Fruit fly (Drosophila melanogaster) whole organism, embryonic: ENCODE data around the gene CG43993.

Experiments
- ATbp ChIP-seq: fragments of 200-800 bp; sonication (Bioruptor generic); optimal IDR thresholded peaks from 2 replicates; lab custom pipeline; 2017; ENCODE audit warnings: missing biosample characterization, mild to moderate bottlenecking, missing genetic modification characterization, missing genetic modification reagents
- CG12769 ChIP-seq: fragments of 200-800 bp; sonication (Bioruptor generic); optimal IDR thresholded peaks from 2 replicates; lab custom pipeline; 2019; ENCODE audit warnings: missing biosample characterization, mild to moderate bottlenecking, missing genetic modification characterization, moderate library complexity
- CG14710 ChIP-seq: fragments of 200-800 bp; sonication (Bioruptor generic); optimal IDR thresholded peaks from 3 replicates; lab custom pipeline; 2019; ENCODE audit warnings: missing biosample characterization, mild to moderate bottlenecking, missing genetic modification characterization, moderate library complexity
- CG15073 ChIP-seq: fragments of 200-800 bp; sonication (Bioruptor generic); optimal IDR thresholded peaks from 2 replicates; lab custom pipeline; 2016; ENCODE audit warnings: missing biosample characterization, missing genetic modification characterization
- CG15696 ChIP-seq: fragments of 200-800 bp; sonication (Bioruptor generic); optimal IDR thresholded peaks from 2 replicates; lab custom pipeline; 2019; ENCODE audit warnings: missing biosample characterization, mild to moderate bottlenecking, missing genetic modification characterization, moderate library complexity
- CG16779 ChIP-seq: fragments of 200-800 bp; sonication (Bioruptor generic); IDR thresholded peaks from 2 replicates; pipeline ENCODE4 v1.3.6; 2022; ENCODE audit warnings: missing biosample characterization, missing genetic modification characterization
- CG17912 ChIP-seq: fragments of 200-800 bp; sonication (Bioruptor generic); optimal IDR thresholded peaks from 2 replicates; lab custom pipeline; 2018; ENCODE audit warnings: missing biosample characterization, mild to moderate bottlenecking, missing genetic modification characterization
- CG18262 ChIP-seq: fragments of 200-800 bp; optimal IDR thresholded peaks from 3 replicates; lab custom pipeline; 2019; ENCODE audit warnings: missing biosample characterization, mild to moderate bottlenecking, missing genetic modification characterization, moderate library complexity
- CG2116 ChIP-seq: fragments of 200-800 bp; sonication (Bioruptor generic); optimal IDR thresholded peaks from 3 replicates; lab custom pipeline; 2018; ENCODE audit warnings: missing biosample characterization, mild to moderate bottlenecking, missing genetic modification characterization
- CG2712 ChIP-seq: fragments of 200-800 bp; optimal IDR thresholded peaks from 3 replicates; lab custom pipeline; 2019; ENCODE audit warnings: missing biosample characterization, mild to moderate bottlenecking, missing genetic modification characterization, moderate library complexity
- CG33213 ChIP-seq: fragments of 200-800 bp; sonication (Bioruptor generic); optimal IDR thresholded peaks from 3 replicates; lab custom pipeline; 2016; ENCODE audit warnings: missing biosample characterization, missing genetic modification characterization
- CG33557 ChIP-seq: fragments of 200-800 bp; sonication (Bioruptor generic); optimal IDR thresholded peaks from 2 replicates; lab custom pipeline; 2019; ENCODE audit warnings: missing biosample characterization, mild to moderate bottlenecking, missing genetic modification characterization, moderate library complexity
- CG3407 ChIP-seq: fragments of 200-800 bp; sonication (Bioruptor generic); optimal IDR thresholded peaks from 2 replicates; lab custom pipeline; 2018; ENCODE audit warnings: missing biosample characterization, mild to moderate bottlenecking, missing genetic modification characterization
- CG3726 ChIP-seq: fragments of 200-800 bp; sonication (Bioruptor generic); IDR thresholded peaks from 3 replicates; pipeline ENCODE4, ENCODE4 v1.3.6; 2022; ENCODE audit warnings: missing biosample characterization, missing genetic modification characterization
- CG4707 ChIP-seq: fragments of 200-800 bp; sonication (Bioruptor generic); optimal IDR thresholded peaks from 2 replicates; lab custom pipeline; 2018; ENCODE audit warnings: missing biosample characterization, mild to moderate bottlenecking, missing genetic modification characterization, moderate library complexity
- CG6272 ChIP-seq: fragments of 200-800 bp; sonication (Bioruptor generic); IDR thresholded peaks from 2 replicates; pipeline ENCODE4 v1.3.6; 2022; ENCODE audit warnings: missing biosample characterization, missing genetic modification characterization
- CG8089 ChIP-seq: fragments of 200-800 bp; sonication (Bioruptor generic); optimal IDR thresholded peaks from 3 replicates; lab custom pipeline; 2016; ENCODE audit warnings: missing biosample characterization, missing genetic modification characterization
- CoRest ChIP-seq: fragments of 200-800 bp; sonication (Bioruptor generic); optimal IDR thresholded peaks from 3 replicates; lab custom pipeline; 2018; ENCODE audit warnings: missing biosample characterization, mild to moderate bottlenecking, missing genetic modification characterization, moderate library complexity
- Dad ChIP-seq: fragments of 200-800 bp; sonication (Bioruptor generic); optimal IDR thresholded peaks from 3 replicates; lab custom pipeline; 2016; ENCODE audit warnings: missing biosample characterization, missing genetic modification characterization
- Dfd ChIP-seq, 2 experiments: fragments of >200 bp; optimal IDR thresholded peaks; 2 replicates each; lab custom pipeline; 2017; ENCODE audit warnings: missing biosample characterization in 2 of 2, missing genetic modification characterization in 2 of 2
- Fer2 ChIP-seq: fragments of 200-800 bp; sonication (Bioruptor generic); optimal IDR thresholded peaks from 2 replicates; lab custom pipeline; 2018; ENCODE audit warnings: missing biosample characterization, mild to moderate bottlenecking, missing genetic modification characterization, moderate library complexity
- HLH4C ChIP-seq: fragments of 200-800 bp; sonication (Bioruptor generic); IDR thresholded peaks from 3 replicates; pipeline ENCODE4 v1.3.6; 2022; ENCODE audit warnings: missing biosample characterization, missing genetic modification characterization; ENCODE audit not compliant: partially characterized antibody
- HLH54F ChIP-seq: fragments of 200-800 bp; sonication (Bioruptor generic); optimal IDR thresholded peaks from 3 replicates; lab custom pipeline; 2016; ENCODE audit warnings: missing biosample characterization, missing genetic modification characterization
- Hey ChIP-seq: fragments of 200-800 bp; sonication (Bioruptor generic); optimal IDR thresholded peaks from 3 replicates; lab custom pipeline; 2018; ENCODE audit warnings: missing biosample characterization, mild to moderate bottlenecking, missing genetic modification characterization
- Hmx ChIP-seq: fragments of 200-800 bp; sonication (Bioruptor generic); optimal IDR thresholded peaks from 2 replicates; lab custom pipeline; 2016; ENCODE audit warnings: missing biosample characterization, missing genetic modification characterization
- Hr78 ChIP-seq, 2 experiments: fragments of 200-800 bp in 1 of 2; fragments of >200 bp in 1 of 2; sonication (Bioruptor generic) in 1 of 2; optimal IDR thresholded peaks; 2 replicates each; lab custom pipeline; 2017 to 2019; ENCODE audit warnings: missing biosample characterization in 2 of 2, missing genetic modification characterization in 2 of 2, mild to moderate bottlenecking in 1 of 2, moderate library complexity in 1 of 2
- Hsf ChIP-seq: fragments of 200-800 bp; sonication (Bioruptor generic); optimal IDR thresholded peaks from 3 replicates; lab custom pipeline; 2016; ENCODE audit warnings: missing biosample characterization, missing genetic modification characterization
- Side ChIP-seq: fragments of 200-800 bp; sonication (Bioruptor generic); optimal IDR thresholded peaks from 2 replicates; lab custom pipeline; 2016; ENCODE audit warnings: missing biosample characterization, missing genetic modification characterization
- ara ChIP-seq: fragments of 200-800 bp; sonication (Bioruptor generic); IDR thresholded peaks from 2 replicates; pipeline ENCODE4 v1.3.6; 2022; ENCODE audit warnings: missing biosample characterization, missing genetic modification characterization
- dm ChIP-seq: fragments of 200-800 bp; sonication (Bioruptor generic); optimal IDR thresholded peaks from 3 replicates; lab custom pipeline; 2016; ENCODE audit warnings: missing biosample characterization, missing genetic modification characterization
- dysf ChIP-seq: fragments of 200-800 bp; sonication (Bioruptor generic); IDR thresholded peaks from 3 replicates; pipeline ENCODE4 v1.3.6; 2022; ENCODE audit warnings: missing biosample characterization, missing genetic modification characterization
- fu2 ChIP-seq: fragments of 200-800 bp; sonication (Bioruptor generic); optimal IDR thresholded peaks from 2 replicates; lab custom pipeline; 2016; ENCODE audit warnings: missing biosample characterization, missing genetic modification characterization
- gfzf ChIP-seq: fragments of 200-800 bp; sonication (Bioruptor generic); optimal IDR thresholded peaks from 2 replicates; lab custom pipeline; 2016; ENCODE audit warnings: missing biosample characterization, mild to moderate bottlenecking, missing genetic modification characterization, moderate library complexity
- ham ChIP-seq: fragments of 200-800 bp; sonication (Bioruptor generic); IDR thresholded peaks from 2 replicates; pipeline ENCODE4 v1.3.6; 2022; ENCODE audit warnings: missing biosample characterization, missing genetic modification characterization
- hbn ChIP-seq: fragments of 200-800 bp; sonication (Bioruptor generic); IDR thresholded peaks from 2 replicates; pipeline ENCODE4 v1.3.6; 2022; ENCODE audit warnings: missing biosample characterization, missing genetic modification characterization; ENCODE audit not compliant: partially characterized antibody
- lbe ChIP-seq: fragments of 200-800 bp; sonication (Bioruptor generic); optimal IDR thresholded peaks from 2 replicates; lab custom pipeline; 2016; ENCODE audit warnings: missing biosample characterization, mild to moderate bottlenecking, missing genetic modification characterization
- mirr ChIP-seq: fragments of 200-800 bp; sonication (Bioruptor generic); optimal IDR thresholded peaks from 3 replicates; lab custom pipeline; 2018; ENCODE audit warnings: missing biosample characterization, mild to moderate bottlenecking, missing genetic modification characterization
- nerfin-2 ChIP-seq: fragments of 200-800 bp; sonication (Bioruptor generic); IDR thresholded peaks from 2 replicates; pipeline ENCODE4 v1.3.6; 2022; ENCODE audit warnings: missing biosample characterization, missing genetic modification characterization; ENCODE audit not compliant: partially characterized antibody
- otp ChIP-seq: fragments of 200-800 bp; sonication (Bioruptor generic); IDR thresholded peaks from 3 replicates; pipeline ENCODE4, ENCODE4 v1.3.6; 2022; ENCODE audit warnings: missing biosample characterization, missing genetic modification characterization
- pan ChIP-seq, 4 experiments: fragments of >200 bp in 3 of 4; fragments of 200-800 bp in 1 of 4; sonication (Bioruptor generic) in 1 of 4; optimal IDR thresholded peaks in 3 of 4; IDR thresholded peaks in 1 of 4; 2 replicates each; pipeline versions ENCODE4 v1.3.6 to Lab custom; 2017 to 2022; ENCODE audit warnings: missing biosample characterization in 2 of 4, missing genetic modification characterization in 2 of 4, mixed read lengths in 1 of 4
- pb ChIP-seq: fragments of 200-800 bp; sonication (Bioruptor generic); optimal IDR thresholded peaks from 3 replicates; lab custom pipeline; 2016; ENCODE audit warnings: missing biosample characterization, missing genetic modification characterization
- pros ChIP-seq: fragments of 200-800 bp; sonication (Bioruptor generic); optimal IDR thresholded peaks from 3 replicates; lab custom pipeline; 2019; ENCODE audit warnings: missing biosample characterization, mild to moderate bottlenecking, missing genetic modification characterization, moderate library complexity
- rib ChIP-seq: fragments of 200-800 bp; sonication (Bioruptor generic); IDR thresholded peaks from 2 replicates; pipeline ENCODE4 v1.3.6; 2022; ENCODE audit warnings: missing biosample characterization, missing genetic modification characterization
- sima ChIP-seq: fragments of 200-800 bp; sonication (Bioruptor generic); optimal IDR thresholded peaks from 2 replicates; lab custom pipeline; 2016; ENCODE audit warnings: missing biosample characterization, missing genetic modification characterization
- sr ChIP-seq: fragments of 200-800 bp; sonication (Bioruptor generic); IDR thresholded peaks from 3 replicates; pipeline ENCODE4 v1.3.6; 2022; ENCODE audit warnings: missing biosample characterization, missing genetic modification characterization
- tgo ChIP-seq: fragments of 200-800 bp; sonication (Bioruptor generic); IDR thresholded peaks from 3 replicates; pipeline ENCODE4 v1.3.6; 2022; ENCODE audit warnings: missing biosample characterization, missing genetic modification characterization
- toy ChIP-seq: fragments of 200-800 bp; sonication (Bioruptor generic); IDR thresholded peaks from 2 replicates; pipeline ENCODE4 v1.3.6; 2022; ENCODE audit warnings: missing biosample characterization, missing genetic modification characterization
- tx ChIP-seq: fragments of 200-800 bp; sonication (Bioruptor generic); optimal IDR thresholded peaks from 2 replicates; lab custom pipeline; 2016; ENCODE audit warnings: missing biosample characterization, missing genetic modification characterization

Gene CG43993

dm6 chr3L:12081679-12082520, 49.5 kb downstream of the CG43993 start, which contains the start of gene Sema5c (continued):
- TF ChIP-seq CoRest (tag; lab: Kevin White, UChicago) (peak; percentile 89), CG16779 (GFP tag; lab: Robert Waterston, UW) (peak; percentile 67; the same call in 1 of the 2 replicates), CG15073 (GFP tag; lab: Kevin White, UChicago) (no peak), gfzf (no peak), lbe (GFP tag; lab: Kevin White, UChicago) (peak; percentile 47), CG15696 (tag; lab: Kevin White, UChicago) (peak; percentile 83), toy (GFP tag; lab: Robert Waterston, UW) (no peak; the same call in 1 of the 2 replicates), Fer2 (tag; lab: Kevin White, UChicago) (no peak), CG6272 (0 out of 2 replicates have a peak, but pooled peaks have one; percentile 17), hbn (GFP tag; lab: Robert Waterston, UW) (0 out of 2 replicates have a peak, but pooled peaks have one; percentile 16), sima (no peak), Hey (tag; lab: Kevin White, UChicago) (peak; percentile 2), tgo (peak; percentile 39), CG2712 (peak; percentile 85), CG12769 (tag; lab: Kevin White, UChicago) (peak; percentile 37), tx (GFP tag; lab: Kevin White, UChicago) (no peak), Hsf (GFP tag; lab: Kevin White, UChicago) (no peak), sr (GFP tag; lab: Robert Waterston, UW) (no peak), CG17912 (GFP tag; lab: Kevin White, UChicago) (no peak), CG3726 (GFP tag; lab: Robert Waterston, UW) (no peak), Hmx (no peak), HLH54F (GFP tag; lab: Kevin White, UChicago) (peak; percentile 11), nerfin-2 (GFP tag; lab: Robert Waterston, UW) (no peak), CG4707 (GFP tag; lab: Kevin White, UChicago) (peak; percentile 35), Dfd (GFP tag; optimal IDR thresholded peaks at IDR 0.05; lab: Kevin White, UChicago) (no peak), CG8089 (GFP tag; lab: Kevin White, UChicago) (peak; percentile 28), otp (GFP tag; lab: Robert Waterston, UW) (0 out of 3 replicates have a peak, but pooled peaks have one; percentile 25), CG14710 (tag; lab: Kevin White, UChicago) (peak; percentile 82), ham (no peak), ara (GFP tag; lab: Robert Waterston, UW) (no peak; the same call in 1 of the 2 replicates), CG2116 (GFP tag; lab: Kevin White, UChicago) (peak; percentile 36), HLH4C (GFP tag; lab: Robert Waterston, UW) (no peak; the same call in 2 of the 3 replicates), pros (peak; percentile 52), rib (GFP tag; lab: Robert Waterston, UW) (no peak; the same call in 1 of the 2 replicates), dysf (GFP tag; lab: Robert Waterston, UW) (peak; percentile 44), CG33557 (GFP tag; lab: Kevin White, UChicago) (peak; percentile 71), ATbp (GFP tag; lab: Kevin White, UChicago) (peak; percentile 24), mirr (GFP tag; lab: Kevin White, UChicago) (peak; percentile 52), Side (peak; percentile 36), fu2 (GFP tag; lab: Kevin White, UChicago) (no peak), CG33213 (no peak), pan (optimal IDR thresholded peaks at IDR 0.05; lab: Kevin White, UChicago) (no peak), pan (GFP tag; optimal IDR thresholded peaks at IDR 0.05 in 1 of 2, IDR thresholded peaks at IDR 0.05 in 1 of 2) (peak in 1 of 2 experiments; percentile 51), CG3407 (GFP tag; lab: Kevin White, UChicago) (peak; percentile 10), CG18262 (peak; percentile 95), Dad (GFP tag; lab: Kevin White, UChicago) (no peak), Hr78 (GFP tag; optimal IDR thresholded peaks at IDR 0.05; lab: Kevin White, UChicago) (no peak), pb (GFP tag; lab: Kevin White, UChicago) (no peak), dm (GFP tag; lab: Kevin White, UChicago) (no peak)
